Fruit fly (Drosophila melanogaster) whole organism, embryonic: ENCODE measurements around the gene CG32706.
A peak's percentile ranks its signal among the peaks of the same experiment; 100 is the strongest.

Experiments
- Adf1 ChIP-seq: fragments of 200-800 bp; sonication (Bioruptor generic); IDR thresholded peaks from 2 replicates; pipeline ENCODE4 v1.3.6; 2022; ENCODE audit warnings: missing biosample characterization, missing genetic modification characterization
- Atf6 ChIP-seq: fragments of 200-800 bp; sonication (Bioruptor generic); IDR thresholded peaks from 2 replicates; pipeline ENCODE4 v1.3.6; 2022; ENCODE audit warnings: missing biosample characterization, missing genetic modification characterization
- C15 ChIP-seq: fragments of 200-800 bp; sonication (Bioruptor generic); IDR thresholded peaks from 3 replicates; pipeline ENCODE4 v1.3.6; 2022; ENCODE audit warnings: missing biosample characterization, missing genetic modification characterization
- CG11085 ChIP-seq: fragments of 200-800 bp; sonication (Bioruptor generic); IDR thresholded peaks from 2 replicates; pipeline ENCODE4 v1.3.6; 2022; ENCODE audit warnings: missing biosample characterization, missing genetic modification characterization
- CG11723 ChIP-seq: fragments of 200-800 bp; sonication (Bioruptor generic); optimal IDR thresholded peaks from 2 replicates; lab custom pipeline; 2017; ENCODE audit warnings: missing biosample characterization, mild to moderate bottlenecking, missing genetic modification characterization
- CG12071 ChIP-seq: fragments of 200-800 bp; sonication (Bioruptor generic); optimal IDR thresholded peaks from 3 replicates; lab custom pipeline; 2018; ENCODE audit warnings: missing biosample characterization, mild to moderate bottlenecking, missing genetic modification characterization
- CG12155 ChIP-seq: fragments of 200-800 bp; sonication (Bioruptor generic); optimal IDR thresholded peaks from 3 replicates; lab custom pipeline; 2016; ENCODE audit warnings: missing biosample characterization, missing genetic modification characterization
- CG13296 ChIP-seq: fragments of 200-800 bp; sonication (Bioruptor generic); optimal IDR thresholded peaks from 3 replicates; lab custom pipeline; 2018; ENCODE audit warnings: missing biosample characterization, mild to moderate bottlenecking, missing genetic modification characterization
- CG14014 ChIP-seq: fragments of 200-800 bp; sonication (Bioruptor generic); IDR thresholded peaks from 2 replicates; pipeline ENCODE4 v1.3.6; 2022; ENCODE audit warnings: missing biosample characterization, missing genetic modification characterization
- CG16779 ChIP-seq: fragments of 200-800 bp; sonication (Bioruptor generic); IDR thresholded peaks from 2 replicates; pipeline ENCODE4 v1.3.6; 2022; ENCODE audit warnings: missing biosample characterization, missing genetic modification characterization
- CG18262 ChIP-seq: fragments of 200-800 bp; optimal IDR thresholded peaks from 3 replicates; lab custom pipeline; 2019; ENCODE audit warnings: missing biosample characterization, mild to moderate bottlenecking, missing genetic modification characterization, moderate library complexity
- CG2202 ChIP-seq: fragments of 200-800 bp; sonication (Bioruptor generic); optimal IDR thresholded peaks from 2 replicates; lab custom pipeline; 2018; ENCODE audit warnings: missing biosample characterization, mild to moderate bottlenecking, missing genetic modification characterization
- CG2712 ChIP-seq: fragments of 200-800 bp; optimal IDR thresholded peaks from 3 replicates; lab custom pipeline; 2019; ENCODE audit warnings: missing biosample characterization, mild to moderate bottlenecking, missing genetic modification characterization, moderate library complexity
- CG32532 ChIP-seq: fragments of 200-800 bp; sonication (Bioruptor generic); IDR thresholded peaks from 2 replicates; pipeline ENCODE4 v1.3.6; 2022; ENCODE audit warnings: missing biosample characterization, missing genetic modification characterization
- CG4282 ChIP-seq: fragments of 200-800 bp; sonication (Bioruptor generic); optimal IDR thresholded peaks from 2 replicates; lab custom pipeline; 2016; ENCODE audit warnings: missing biosample characterization, missing genetic modification characterization
- CG7839 ChIP-seq: fragments of 200-800 bp; sonication (Bioruptor generic); optimal IDR thresholded peaks from 3 replicates; lab custom pipeline; 2018; ENCODE audit warnings: missing biosample characterization, mild to moderate bottlenecking, missing genetic modification characterization, moderate library complexity
- CG8388 ChIP-seq: fragments of 200-800 bp; sonication (Bioruptor generic); optimal IDR thresholded peaks from 2 replicates; lab custom pipeline; 2019; ENCODE audit warnings: missing biosample characterization, mild to moderate bottlenecking, missing genetic modification characterization, moderate library complexity
- CG8478 ChIP-seq: fragments of >200 bp; optimal IDR thresholded peaks from 2 replicates; lab custom pipeline; 2018
- CG9876 ChIP-seq: fragments of 200-800 bp; sonication (Bioruptor generic); optimal IDR thresholded peaks from 2 replicates; lab custom pipeline; 2016; ENCODE audit warnings: missing biosample characterization, missing genetic modification characterization
- Dbx ChIP-seq: fragments of 200-800 bp; sonication (Bioruptor generic); IDR thresholded peaks from 3 replicates; pipeline ENCODE4 v1.3.6; 2022; ENCODE audit warnings: missing biosample characterization, missing genetic modification characterization
- Dek ChIP-seq: fragments of 200-800 bp; sonication (Bioruptor generic); optimal IDR thresholded peaks from 3 replicates; lab custom pipeline; 2019; ENCODE audit warnings: missing biosample characterization, mild to moderate bottlenecking, missing genetic modification characterization, moderate library complexity
- Dip3 ChIP-seq: fragments of 200-800 bp; sonication (Bioruptor generic); optimal IDR thresholded peaks from 3 replicates; lab custom pipeline; 2016; ENCODE audit warnings: missing biosample characterization, missing genetic modification characterization
- Drgx ChIP-seq: fragments of 200-800 bp; sonication (Bioruptor generic); IDR thresholded peaks from 2 replicates; pipeline ENCODE4 v1.3.6; 2022; ENCODE audit warnings: missing biosample characterization, missing genetic modification characterization
- GATAe ChIP-seq: fragments of 200-800 bp; sonication (Bioruptor generic); conservative IDR thresholded peaks from 2 replicates; pipeline ENCODE4 v1.3.6; 2022; ENCODE audit warnings: missing biosample characterization, missing genetic modification characterization
- H15 ChIP-seq: fragments of 200-800 bp; sonication (Bioruptor generic); IDR thresholded peaks from 3 replicates; pipeline ENCODE4 v1.3.6; 2022; ENCODE audit warnings: missing biosample characterization, missing genetic modification characterization
- H2.0 ChIP-seq: fragments of 200-800 bp; sonication (Bioruptor generic); IDR thresholded peaks from 2 replicates; pipeline ENCODE4 v1.3.6; 2022; ENCODE audit warnings: missing biosample characterization, missing genetic modification characterization
- Lim3 ChIP-seq: fragments of 200-800 bp; sonication (Bioruptor generic); IDR thresholded peaks from 2 replicates; pipeline ENCODE4 v1.3.6; 2022; ENCODE audit warnings: missing biosample characterization, missing genetic modification characterization
- Meics ChIP-seq: fragments of 200-800 bp; sonication (Bioruptor generic); optimal IDR thresholded peaks from 2 replicates; lab custom pipeline; 2017; ENCODE audit warnings: missing biosample characterization, mild to moderate bottlenecking, missing genetic modification characterization
- Nf-YC ChIP-seq: fragments of 200-800 bp; optimal IDR thresholded peaks from 3 replicates; lab custom pipeline; 2019; ENCODE audit warnings: missing biosample characterization, mild to moderate bottlenecking, missing genetic modification characterization, moderate library complexity
- Opbp ChIP-seq: fragments of 200-800 bp; sonication (Bioruptor generic); IDR thresholded peaks from 3 replicates; pipeline ENCODE4 v1.3.6; 2022; ENCODE audit warnings: missing biosample characterization, missing genetic modification characterization; ENCODE audit not compliant: partially characterized antibody
- Tbp ChIP-seq: fragments of >200 bp; optimal IDR thresholded peaks from 2 replicates; lab custom pipeline; 2018; ENCODE audit warnings: missing biosample characterization, missing genetic modification characterization
- Trl ChIP-seq, 3 experiments: fragments of >200 bp in 2 of 3; fragments of 200-800 bp in 1 of 3; sonication (Bioruptor generic) in 1 of 3; optimal IDR thresholded peaks; 2 replicates in 1 of 3; 3 replicates in 2 of 3; lab custom pipeline; 2016 to 2017; ENCODE audit warnings: missing biosample characterization in 1 of 3, missing genetic modification characterization in 1 of 3
- Xrp1 ChIP-seq: fragments of 200-800 bp; sonication (Bioruptor generic); IDR thresholded peaks from 2 replicates; pipeline ENCODE4 v1.3.6; 2022; ENCODE audit warnings: missing biosample characterization, missing genetic modification characterization
- YL-1 ChIP-seq: fragments of 200-800 bp; sonication (Bioruptor generic); optimal IDR thresholded peaks from 3 replicates; lab custom pipeline; 2017; ENCODE audit warnings: missing biosample characterization, mild to moderate bottlenecking, missing genetic modification characterization
- al ChIP-seq: fragments of 200-800 bp; sonication (Bioruptor generic); IDR thresholded peaks from 2 replicates; pipeline ENCODE4 v1.3.6; 2022; ENCODE audit warnings: missing biosample characterization, missing genetic modification characterization
- bcd ChIP-seq: fragments of 200-800 bp; sonication (Bioruptor generic); optimal IDR thresholded peaks from 2 replicates; lab custom pipeline; 2017; ENCODE audit warnings: missing biosample characterization, mild to moderate bottlenecking, missing genetic modification characterization
- bsh ChIP-seq, 2 experiments: fragments of 200-800 bp; sonication (Bioruptor generic); optimal IDR thresholded peaks; 2 replicates each; lab custom pipeline; 2017 to 2018; ENCODE audit warnings: mild to moderate bottlenecking in 2 of 2, missing biosample characterization in 2 of 2, missing genetic modification characterization in 2 of 2, moderate library complexity in 1 of 2
- btn ChIP-seq: fragments of 200-800 bp; sonication (Bioruptor generic); optimal IDR thresholded peaks from 2 replicates; lab custom pipeline; 2016; ENCODE audit warnings: missing biosample characterization, missing genetic modification characterization
- da ChIP-seq: fragments of 200-800 bp; sonication (Bioruptor generic); optimal IDR thresholded peaks from 2 replicates; lab custom pipeline; 2016; ENCODE audit warnings: missing biosample characterization, missing genetic modification characterization
- danr ChIP-seq: fragments of 200-800 bp; sonication (Bioruptor generic); IDR thresholded peaks from 2 replicates; pipeline ENCODE4 v1.3.6; 2022; ENCODE audit warnings: missing biosample characterization, missing genetic modification characterization
- dm ChIP-seq: fragments of 200-800 bp; sonication (Bioruptor generic); optimal IDR thresholded peaks from 3 replicates; lab custom pipeline; 2016; ENCODE audit warnings: missing biosample characterization, missing genetic modification characterization
- insv ChIP-seq, 2 experiments: fragments of 200-800 bp; sonication (Bioruptor generic); optimal IDR thresholded peaks; 3 replicates each; lab custom pipeline; 2016 to 2018; ENCODE audit warnings: missing biosample characterization in 2 of 2, missing genetic modification characterization in 2 of 2
- lola ChIP-seq, 3 experiments: fragments of >200 bp in 2 of 3; fragments of 200-800 bp in 1 of 3; sonication (Bioruptor generic) in 1 of 3; optimal IDR thresholded peaks; 2 replicates each; lab custom pipeline; 2017 to 2019; ENCODE audit warnings: missing biosample characterization in 3 of 3, missing genetic modification characterization in 3 of 3, mild to moderate bottlenecking in 1 of 3, moderate library complexity in 1 of 3
- mirr ChIP-seq: fragments of 200-800 bp; sonication (Bioruptor generic); optimal IDR thresholded peaks from 3 replicates; lab custom pipeline; 2018; ENCODE audit warnings: missing biosample characterization, mild to moderate bottlenecking, missing genetic modification characterization
- p53 ChIP-seq: fragments of 200-800 bp; sonication (Bioruptor generic); optimal IDR thresholded peaks from 2 replicates; lab custom pipeline; 2016; ENCODE audit warnings: missing biosample characterization, missing genetic modification characterization
- pum ChIP-seq: fragments of 200-800 bp; sonication (Bioruptor generic); optimal IDR thresholded peaks from 2 replicates; lab custom pipeline; 2016; ENCODE audit warnings: missing biosample characterization, missing genetic modification characterization
- sens ChIP-seq: fragments of 200-800 bp; sonication (Bioruptor generic); peaks from one replicate; lab custom pipeline; 2016; ENCODE audit warnings: missing biosample characterization, missing genetic modification characterization
- tio ChIP-seq: fragments of 200-800 bp; sonication (Bioruptor generic); optimal IDR thresholded peaks from 2 replicates; lab custom pipeline; 2017; ENCODE audit warnings: missing biosample characterization, missing genetic modification characterization, inconsistent platforms
- tna ChIP-seq: fragments of 200-800 bp; sonication (Bioruptor generic); IDR thresholded peaks from 2 replicates; pipeline ENCODE4 v1.3.6; 2022; ENCODE audit warnings: missing biosample characterization, missing genetic modification characterization; ENCODE audit not compliant: partially characterized antibody
- ttk ChIP-seq: fragments of 200-800 bp; sonication (Bioruptor generic); IDR thresholded peaks from 2 replicates; pipeline ENCODE4 v2.1.2; 2022; ENCODE audit warnings: missing biosample characterization, missing genetic modification characterization
- unc-4 ChIP-seq: fragments of 200-800 bp; sonication (Bioruptor generic); IDR thresholded peaks from 2 replicates; pipeline ENCODE4 v1.3.6; 2022; ENCODE audit warnings: missing biosample characterization, missing genetic modification characterization; ENCODE audit not compliant: partially characterized antibody

Gene CG32706

DNA sequence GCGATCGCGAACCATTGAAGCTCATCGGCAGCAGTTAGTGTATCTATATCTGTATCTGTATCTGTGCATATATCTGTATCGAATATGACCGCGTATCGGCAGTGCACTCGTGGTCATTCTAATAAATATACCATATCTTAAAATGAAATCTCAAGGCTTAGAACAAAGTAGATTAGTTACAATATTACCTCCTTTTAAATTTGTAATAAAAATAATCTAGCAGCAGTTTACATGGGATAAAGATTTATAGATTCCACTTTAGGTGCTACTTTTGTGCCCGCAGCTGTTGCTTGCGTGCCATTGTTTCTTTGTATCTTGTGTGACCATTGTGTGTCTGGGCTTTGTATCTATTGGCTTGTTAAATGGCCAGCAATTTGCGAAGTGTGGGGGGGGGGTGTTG is 26.9 kb upstream of the CG32706 start (continued):
- TF ChIP-seq lola (GFP tag; optimal IDR thresholded peaks at IDR 0.05; lab: Kevin White, UChicago) (peak in 1 of 3 experiments; percentile 47), Opbp (GFP tag; lab: Robert Waterston, UW) (no peak), mirr (GFP tag; lab: Kevin White, UChicago) (no peak), YL-1 (no peak), Nf-YC (tag; lab: Kevin White, UChicago) (peak; percentile 32), CG8388 (GFP tag; lab: Kevin White, UChicago) (peak; percentile 75), CG16779 (GFP tag; lab: Robert Waterston, UW) (no peak), GATAe (no peak), Dbx (GFP tag; lab: Robert Waterston, UW) (no peak), unc-4 (GFP tag; lab: Robert Waterston, UW) (no peak), al (GFP tag; lab: Robert Waterston, UW) (no peak), tio (GFP tag; lab: Kevin White, UChicago) (peak; percentile 36), CG32532 (GFP tag; lab: Robert Waterston, UW) (peak; percentile 49; the same call in 1 of the 2 replicates), danr (GFP tag; lab: Robert Waterston, UW) (0 out of 2 replicates have a peak, but pooled peaks have one; percentile 33), Dip3 (GFP tag; lab: Kevin White, UChicago) (peak; percentile 37), sens (GFP tag; lab: Kevin White, UChicago) (peak; percentile 94), CG2202 (peak; percentile 19), Meics (GFP tag; lab: Kevin White, UChicago) (peak; percentile 78), CG12071 (GFP tag; lab: Kevin White, UChicago) (peak; percentile 75), CG13296 (GFP tag; lab: Kevin White, UChicago) (peak; percentile 80), Atf6 (peak; percentile 70; the same call in 1 of the 2 replicates), Xrp1 (GFP tag; lab: Robert Waterston, UW) (peak; percentile 60; the same call in 1 of the 2 replicates), ttk (peak; percentile 56; the same call in 1 of the 2 replicates), Dek (peak; percentile 74), Lim3 (GFP tag; lab: Robert Waterston, UW) (no peak), btn (no peak), CG18262 (tag; lab: Kevin White, UChicago) (peak; percentile 56), CG4282 (GFP tag; lab: Kevin White, UChicago) (no peak), CG7839 (tag; lab: Kevin White, UChicago) (peak; percentile 75), Tbp (GFP tag; lab: Kevin White, UChicago) (no peak), H2.0 (GFP tag; lab: Robert Waterston, UW) (peak; percentile 84), p53 (no peak), bcd (GFP tag; lab: Kevin White, UChicago) (peak; percentile 67), CG11085 (GFP tag; lab: Robert Waterston, UW) (no peak), CG8478 (lab: Kevin White, UChicago) (no peak), Trl (optimal IDR thresholded peaks at IDR 0.05; lab: Kevin White, UChicago) (no peak), Trl (GFP tag; optimal IDR thresholded peaks at IDR 0.05; lab: Kevin White, UChicago) (peak; percentile 36), pum (GFP tag; lab: Kevin White, UChicago) (peak; percentile 21), Adf1 (GFP tag; lab: Robert Waterston, UW) (no peak), da (GFP tag; lab: Kevin White, UChicago) (no peak), CG9876 (GFP tag; lab: Kevin White, UChicago) (no peak), tna (GFP tag; lab: Robert Waterston, UW) (no peak), H15 (GFP tag; lab: Robert Waterston, UW) (peak; percentile 57; the same call in 2 of the 3 replicates), Drgx (peak; percentile 87), CG14014 (GFP tag; lab: Robert Waterston, UW) (peak; percentile 51; the same call in 1 of the 2 replicates), bsh (GFP tag; optimal IDR thresholded peaks at IDR 0.05; lab: Kevin White, UChicago) (peak; percentile 77 to 86), CG2712 (tag; lab: Kevin White, UChicago) (peak; percentile 71), CG12155 (peak; percentile 26), insv (GFP tag; optimal IDR thresholded peaks at IDR 0.05; lab: Kevin White, UChicago) (no peak), dm (peak; percentile 23), C15 (GFP tag; lab: Robert Waterston, UW) (no peak), CG11723 (peak; percentile 42)
